Worm (Caenorhabditis elegans) whole organism, young adult: Measurements from ENCODE around the gene zzz-1.

ENCODE experiments used
- B0019.2 ChIP-seq: fragments of 200-800 bp; sonication (Bioruptor generic); conservative IDR thresholded peaks from 2 replicates; pipeline ENCODE4 v1.3.6; 2022; ENCODE audit warnings: missing genetic modification reagents, missing genetic modification characterization, missing compliant biosample characterization
- B0035.1 ChIP-seq: sonication (generic microtip); optimal IDR thresholded peaks from 2 replicates; lab custom pipeline; 2016; ENCODE audit warnings: missing genetic modification characterization, mild to moderate bottlenecking, missing compliant biosample characterization, missing genotype, missing genetic modification reagents
- B0336.3 ChIP-seq: fragments of 200-800 bp; sonication (Bioruptor generic); IDR thresholded peaks from 2 replicates; pipeline ENCODE4 v1.3.6; 2022; ENCODE audit warnings: missing genetic modification characterization, missing compliant biosample characterization
- C06A6.2 ChIP-seq: fragments of 200-800 bp; sonication (Bioruptor generic); conservative IDR thresholded peaks from 2 replicates; pipeline ENCODE4 v1.3.6; 2022; ENCODE audit warnings: missing genetic modification characterization, missing compliant biosample characterization
- D2030.7 ChIP-seq: fragments of 200-800 bp; sonication (Bioruptor generic); IDR thresholded peaks from 2 replicates; pipeline ENCODE4 v1.3.6; 2022; ENCODE audit warnings: missing genetic modification reagents, missing genetic modification characterization, missing compliant biosample characterization
- F23B12.7 ChIP-seq: sonication (generic microtip); optimal IDR thresholded peaks from 2 replicates; lab custom pipeline; 2017; ENCODE audit warnings: missing genetic modification characterization, mild to moderate bottlenecking, missing compliant biosample characterization, antibody characterized with exemption, moderate library complexity; ENCODE audit not compliant: insufficient read depth
- F39B2.1 ChIP-seq: fragments of 200-800 bp; sonication (Bioruptor generic); IDR thresholded peaks from 2 replicates; pipeline ENCODE4 v1.3.6; 2022; ENCODE audit warnings: missing genetic modification reagents, missing genetic modification characterization, missing compliant biosample characterization
- F49E8.2 ChIP-seq: sonication (generic microtip); optimal IDR thresholded peaks from 3 replicates; lab custom pipeline; 2017; ENCODE audit warnings: missing genetic modification characterization, mild to moderate bottlenecking, missing compliant biosample characterization, antibody characterized with exemption, moderate library complexity; ENCODE audit not compliant: insufficient read depth
- K11D2.4 ChIP-seq: fragments of 200-800 bp; sonication (Bioruptor generic); IDR thresholded peaks from 2 replicates; pipeline ENCODE4 v1.3.6; 2022; ENCODE audit warnings: missing genetic modification reagents, missing genetic modification characterization, missing compliant biosample characterization
- T07F8.4 ChIP-seq: sonication (generic microtip); optimal IDR thresholded peaks from 2 replicates; lab custom pipeline; 2016; ENCODE audit warnings: mild to moderate bottlenecking, missing genetic modification characterization, moderate library complexity, missing compliant biosample characterization
- Y67H2A.10 ChIP-seq: fragments of 200-800 bp; sonication (Bioruptor generic); conservative IDR thresholded peaks from 2 replicates; pipeline ENCODE4 v1.3.6; 2022; ENCODE audit warnings: missing genetic modification reagents, missing genetic modification characterization, missing compliant biosample characterization
- aptf-3 ChIP-seq: fragments of 200-800 bp; sonication (Bioruptor generic); IDR thresholded peaks from 2 replicates; pipeline ENCODE4 v1.3.6; 2022; ENCODE audit warnings: missing genetic modification characterization, missing compliant biosample characterization
- atf-7 ChIP-seq: sonication (generic microtip); optimal IDR thresholded peaks from 2 replicates; lab custom pipeline; 2017; ENCODE audit warnings: mild to moderate bottlenecking, missing genetic modification characterization, missing compliant biosample characterization
- attf-5 ChIP-seq: fragments of 200-800 bp; sonication (Bioruptor generic); optimal IDR thresholded peaks from 2 replicates; lab custom pipeline; 2018; ENCODE audit warnings: mild to moderate bottlenecking, missing genetic modification characterization, missing compliant biosample characterization
- ccch-3 ChIP-seq: fragments of 200-800 bp; sonication (Bioruptor generic); optimal IDR thresholded peaks from 2 replicates; lab custom pipeline; 2018; ENCODE audit warnings: mild to moderate bottlenecking, missing genetic modification characterization, missing compliant biosample characterization
- ceh-58 ChIP-seq: fragments of 200-800 bp; sonication (Bioruptor generic); IDR thresholded peaks from 2 replicates; pipeline ENCODE4 v1.3.6; 2022; ENCODE audit warnings: missing genetic modification characterization, missing compliant biosample characterization
- dox-1 ChIP-seq: fragments of 200-800 bp; sonication (Bioruptor generic); IDR thresholded peaks from 2 replicates; pipeline ENCODE4 v1.3.6; 2022; ENCODE audit warnings: missing genetic modification reagents, missing genetic modification characterization, missing compliant biosample characterization
- dpff-1 ChIP-seq: sonication (generic microtip); optimal IDR thresholded peaks from 2 replicates; lab custom pipeline; 2017; ENCODE audit warnings: mild to moderate bottlenecking, missing genetic modification characterization, missing compliant biosample characterization
- dpl-1 ChIP-seq: fragments of 150-350 bp; optimal IDR thresholded peaks from 2 replicates; lab custom pipeline; 2014; ENCODE audit warnings: missing biosample characterization, missing genetic modification reagents, missing genetic modification characterization
- egl-44 ChIP-seq: fragments of 200-800 bp; sonication (Bioruptor generic); IDR thresholded peaks from 2 replicates; pipeline ENCODE4 v1.3.6; 2022; ENCODE audit warnings: missing genetic modification reagents, missing genetic modification characterization, missing compliant biosample characterization
- hlh-12 ChIP-seq: sonication (generic microtip); optimal IDR thresholded peaks from 2 replicates; lab custom pipeline; 2016; ENCODE audit warnings: missing genetic modification characterization, missing compliant biosample characterization
- hmg-20 ChIP-seq: fragments of 200-800 bp; sonication (Bioruptor generic); IDR thresholded peaks from 2 replicates; pipeline ENCODE4 v1.3.6; 2022; ENCODE audit warnings: missing genetic modification reagents, missing genetic modification characterization, missing compliant biosample characterization
- lag-1 ChIP-seq: fragments of 200-800 bp; sonication (Bioruptor generic); IDR thresholded peaks from 2 replicates; pipeline ENCODE4 v1.3.6; 2022; ENCODE audit warnings: missing genetic modification reagents, missing genetic modification characterization, missing compliant biosample characterization
- let-607 ChIP-seq, 2 experiments: fragments of 200-800 bp in 1 of 2; sonication (Bioruptor generic) in 1 of 2; sonication (generic microtip) in 1 of 2; optimal IDR thresholded peaks; 2 replicates each; lab custom pipeline; 2016 to 2018; ENCODE audit warnings: mild to moderate bottlenecking in 2 of 2, missing compliant biosample characterization in 2 of 2, missing genetic modification characterization in 2 of 2, moderate library complexity in 2 of 2, missing genotype in 1 of 2
- lin-54 ChIP-seq: fragments of 200-800 bp; sonication (Bioruptor generic); optimal IDR thresholded peaks from 2 replicates; lab custom pipeline; 2018; ENCODE audit warnings: mild to moderate bottlenecking, missing genetic modification characterization, missing compliant biosample characterization
- madf-10 ChIP-seq: sonication (generic microtip); optimal IDR thresholded peaks from 2 replicates; lab custom pipeline; 2016; ENCODE audit warnings: mild to moderate bottlenecking, missing genetic modification characterization, missing compliant biosample characterization
- madf-3 ChIP-seq: fragments of 200-800 bp; sonication (Bioruptor generic); IDR thresholded peaks from 2 replicates; pipeline ENCODE4 v1.3.6; 2022; ENCODE audit warnings: missing genetic modification reagents, missing genetic modification characterization, missing compliant biosample characterization
- mcd-1 ChIP-seq: fragments of 200-800 bp; sonication (Bioruptor generic); IDR thresholded peaks from 2 replicates; pipeline ENCODE4 v1.3.6; 2022; ENCODE audit warnings: missing genetic modification reagents, missing genetic modification characterization, missing compliant biosample characterization
- mxl-1 ChIP-seq: sonication (generic microtip); optimal IDR thresholded peaks from 2 replicates; lab custom pipeline; 2016; ENCODE audit warnings: missing genetic modification characterization, missing compliant biosample characterization
- nfya-1 ChIP-seq: sonication (generic microtip); optimal IDR thresholded peaks from 2 replicates; lab custom pipeline; 2017; ENCODE audit warnings: antibody characterized with exemption, missing compliant biosample characterization, missing genetic modification characterization, borderline replicate concordance; ENCODE audit not compliant: insufficient read depth
- nfyb-1 ChIP-seq: fragments of 200-800 bp; sonication (Bioruptor generic); IDR thresholded peaks from 2 replicates; pipeline ENCODE4 v1.3.6; 2022; ENCODE audit warnings: missing genetic modification reagents, missing genetic modification characterization, missing compliant biosample characterization
- nhr-80 ChIP-seq: sonication (generic microtip); optimal IDR thresholded peaks from 2 replicates; lab custom pipeline; 2016; ENCODE audit warnings: missing genetic modification characterization, missing compliant biosample characterization
- nhr-90 ChIP-seq: sonication (generic microtip); optimal IDR thresholded peaks from 2 replicates; lab custom pipeline; 2016; ENCODE audit warnings: missing genotype, mild to moderate bottlenecking, missing genetic modification characterization, missing compliant biosample characterization
- rcor-1 ChIP-seq: fragments of 200-800 bp; sonication (Bioruptor generic); IDR thresholded peaks from 2 replicates; pipeline ENCODE4 v1.3.6; 2022; ENCODE audit warnings: missing genetic modification reagents, missing genetic modification characterization, missing compliant biosample characterization
- repo-1 ChIP-seq: sonication (generic microtip); optimal IDR thresholded peaks from 2 replicates; lab custom pipeline; 2017; ENCODE audit warnings: mild to moderate bottlenecking, missing genetic modification characterization, missing compliant biosample characterization
- sdz-38 ChIP-seq: sonication (generic microtip); optimal IDR thresholded peaks from 2 replicates; lab custom pipeline; 2016; ENCODE audit warnings: missing genotype, missing genetic modification characterization, missing compliant biosample characterization
- snpc-1.1 ChIP-seq: sonication (generic microtip); optimal IDR thresholded peaks from 2 replicates; lab custom pipeline; 2017; ENCODE audit warnings: missing genetic modification characterization, mild to moderate bottlenecking, missing compliant biosample characterization, antibody characterized with exemption, moderate library complexity, missing genotype, missing genetic modification reagents; ENCODE audit not compliant: insufficient read depth
- snpc-4 ChIP-seq, 5 experiments: fragments of 150-350 bp in 1 of 5; sonication (generic microtip) in 4 of 5; optimal IDR thresholded peaks; 2 replicates each; lab custom pipeline; 2014 to 2018; ENCODE audit warnings: missing genetic modification characterization in 5 of 5, missing biosample characterization in 3 of 5, antibody characterized with exemption in 2 of 5, mild to moderate bottlenecking in 2 of 5, missing compliant biosample characterization in 2 of 5, missing genotype in 2 of 5, moderate library complexity in 2 of 5, missing genetic modification reagents in 1 of 5
- sptf-2 ChIP-seq: fragments of 200-800 bp; sonication (Bioruptor generic); optimal IDR thresholded peaks from 2 replicates; lab custom pipeline; 2018; ENCODE audit warnings: mild to moderate bottlenecking, missing genetic modification characterization, missing compliant biosample characterization
- tbx-9 ChIP-seq: sonication (generic microtip); optimal IDR thresholded peaks from 2 replicates; lab custom pipeline; 2016; ENCODE audit warnings: borderline replicate concordance, missing genetic modification characterization, inconsistent platforms, missing compliant biosample characterization
- tlf-1 ChIP-seq: fragments of 200-800 bp; sonication (Bioruptor generic); optimal IDR thresholded peaks from 2 replicates; lab custom pipeline; 2018; ENCODE audit warnings: mild to moderate bottlenecking, missing genetic modification characterization, missing compliant biosample characterization
- unc-130 ChIP-seq: sonication (generic microtip); optimal IDR thresholded peaks from 2 replicates; lab custom pipeline; 2016; ENCODE audit warnings: missing genetic modification reagents, missing genetic modification characterization, missing compliant biosample characterization
- unc-62 ChIP-seq: fragments of 150-350 bp; optimal IDR thresholded peaks from 2 replicates; lab custom pipeline; 2014; ENCODE audit warnings: missing biosample characterization, missing genetic modification reagents, missing genetic modification characterization
- zfh-2 ChIP-seq: fragments of 200-800 bp; sonication (Bioruptor generic); conservative IDR thresholded peaks from 2 replicates; pipeline ENCODE4 v1.3.6; 2022; ENCODE audit warnings: missing genetic modification reagents, missing genetic modification characterization, missing compliant biosample characterization
- ztf-22 ChIP-seq: fragments of 200-800 bp; sonication (Bioruptor generic); optimal IDR thresholded peaks from 2 replicates; lab custom pipeline; 2018; ENCODE audit warnings: mild to moderate bottlenecking, missing genetic modification characterization, moderate library complexity, missing compliant biosample characterization
- ztf-25 ChIP-seq: fragments of 200-800 bp; sonication (Bioruptor generic); IDR thresholded peaks from 2 replicates; pipeline ENCODE4 v1.3.6; 2022; ENCODE audit warnings: missing genetic modification reagents, missing genetic modification characterization, missing compliant biosample characterization
- ztf-26 ChIP-seq: sonication (generic microtip); optimal IDR thresholded peaks from 2 replicates; lab custom pipeline; 2017; ENCODE audit warnings: missing genetic modification characterization, missing compliant biosample characterization
- ztf-3 ChIP-seq: fragments of 200-800 bp; sonication (Bioruptor generic); optimal IDR thresholded peaks from 2 replicates; lab custom pipeline; 2018; ENCODE audit warnings: mild to moderate bottlenecking, missing genetic modification characterization, missing compliant biosample characterization

The zzz-1 gene

ce11 chrV:10940571-10940991 is 31.6 kb upstream of the zzz-1 start (continued):
- no peak for TF ChIP-seq tbx-9
- TF ChIP-seq hlh-12 (tag; lab: Kevin White, UChicago): no peak
- TF ChIP-seq lag-1: no peak
- peak; percentile 73 for TF ChIP-seq attf-5
- TF ChIP-seq ccch-3 (GFP tag; lab: Kevin White, UChicago): no peak
- no peak for TF ChIP-seq sdz-38 (tag; lab: Kevin White, UChicago)
- peak; percentile 96 for TF ChIP-seq nhr-80 (tag; lab: Kevin White, UChicago)
- TF ChIP-seq unc-62 (GFP tag; lab: Kevin White, UChicago): peak; percentile 9
- TF ChIP-seq B0035.1 (tag; lab: Kevin White, UChicago): no peak
- TF ChIP-seq dox-1 (GFP tag; lab: Robert Waterston, UW): peak; percentile 62
- TF ChIP-seq repo-1: no peak
- TF ChIP-seq tlf-1: peak; percentile 42
- peak in 1 of 2 experiments; percentile 53 for TF ChIP-seq let-607 (tag; optimal IDR thresholded peaks at IDR 0.05; lab: Kevin White, UChicago)
- no peak for TF ChIP-seq dpff-1
- no peak for TF ChIP-seq C06A6.2 (GFP tag; lab: Robert Waterston, UW)
- TF ChIP-seq F49E8.2 (tag; lab: Kevin White, UChicago): no peak
- TF ChIP-seq atf-7 (tag; lab: Kevin White, UChicago): peak; percentile 94
- TF ChIP-seq K11D2.4: no peak
- no peak for TF ChIP-seq rcor-1
- peak; percentile 8; the same call in 1 of the 2 replicates for TF ChIP-seq mcd-1 (GFP tag; lab: Robert Waterston, UW)
- peak; percentile 57 for TF ChIP-seq nhr-90
- no peak for TF ChIP-seq hmg-20 (GFP tag; lab: Robert Waterston, UW)
- no peak for TF ChIP-seq mxl-1
- TF ChIP-seq lin-54 (GFP tag; lab: Kevin White, UChicago): no peak
- TF ChIP-seq egl-44 (GFP tag; lab: Robert Waterston, UW): peak; percentile 71
- TF ChIP-seq dpl-1: no peak
- no peak for TF ChIP-seq nfya-1
- no peak for TF ChIP-seq snpc-1.1 (tag; lab: Kevin White, UChicago)
- TF ChIP-seq zfh-2: no peak
- TF ChIP-seq snpc-4 (GFP tag; optimal IDR thresholded peaks at IDR 0.05; lab: Kevin White, UChicago): no peak
- TF ChIP-seq snpc-4 (tag; optimal IDR thresholded peaks at IDR 0.05; lab: Kevin White, UChicago): peak in 2 of 4 experiments; percentile 31 to 51
- no peak for TF ChIP-seq D2030.7 (GFP tag; lab: Robert Waterston, UW)
- no peak for TF ChIP-seq ztf-3 (GFP tag; lab: Kevin White, UChicago)
- TF ChIP-seq T07F8.4 (tag; lab: Kevin White, UChicago): no peak
- TF ChIP-seq ceh-58: no peak
- TF ChIP-seq B0019.2 (GFP tag; lab: Robert Waterston, UW): no peak
- TF ChIP-seq ztf-25 (GFP tag; lab: Robert Waterston, UW): no peak
- no peak for TF ChIP-seq sptf-2
- no peak for TF ChIP-seq madf-3 (GFP tag; lab: Robert Waterston, UW)
- TF ChIP-seq B0336.3 (GFP tag; lab: Robert Waterston, UW): peak; percentile 87
- no peak for TF ChIP-seq F39B2.1
- no peak for TF ChIP-seq aptf-3 (GFP tag; lab: Robert Waterston, UW)
- TF ChIP-seq nfyb-1 (GFP tag; lab: Robert Waterston, UW): peak; percentile 68; the same call in 1 of the 2 replicates
- no peak for TF ChIP-seq unc-130 (GFP tag; lab: Kevin White, UChicago)
- TF ChIP-seq madf-10 (tag; lab: Kevin White, UChicago): peak; percentile 62
- TF ChIP-seq ztf-26 (tag; lab: Kevin White, UChicago): no peak
- TF ChIP-seq F23B12.7 (tag; lab: Kevin White, UChicago): peak; percentile 19
- no peak for TF ChIP-seq Y67H2A.10
- peak; percentile 80 for TF ChIP-seq ztf-22 (GFP tag; lab: Kevin White, UChicago)
